Fruit fly (Drosophila melanogaster) whole organism, embryonic: ENCODE data around the gene CG8128.

Source experiments
- ATbp ChIP-seq: fragments of 200-800 bp; sonication (Bioruptor generic); optimal IDR thresholded peaks from 2 replicates; lab custom pipeline; 2017; ENCODE audit warnings: missing biosample characterization, mild to moderate bottlenecking, missing genetic modification characterization, missing genetic modification reagents
- CG10431 ChIP-seq: fragments of 200-800 bp; sonication (Bioruptor generic); optimal IDR thresholded peaks from 3 replicates; lab custom pipeline; 2018; ENCODE audit warnings: missing biosample characterization, mild to moderate bottlenecking, missing genetic modification characterization
- CG10979 ChIP-seq: fragments of 200-800 bp; sonication (Bioruptor generic); optimal IDR thresholded peaks from 2 replicates; lab custom pipeline; 2018; ENCODE audit warnings: missing biosample characterization, mild to moderate bottlenecking, missing genetic modification characterization, moderate library complexity
- CG11695 ChIP-seq: fragments of 200-800 bp; sonication (Bioruptor generic); IDR thresholded peaks from 3 replicates; pipeline ENCODE4 v1.3.6; 2022; ENCODE audit warnings: missing biosample characterization, missing genetic modification characterization
- CG14441 ChIP-seq: fragments of 200-800 bp; sonication (Bioruptor generic); IDR thresholded peaks from 2 replicates; pipeline ENCODE4 v1.3.6; 2022; ENCODE audit warnings: missing biosample characterization, missing genetic modification characterization
- CG15696 ChIP-seq: fragments of 200-800 bp; sonication (Bioruptor generic); optimal IDR thresholded peaks from 2 replicates; lab custom pipeline; 2019; ENCODE audit warnings: missing biosample characterization, mild to moderate bottlenecking, missing genetic modification characterization, moderate library complexity
- CG2678 ChIP-seq: fragments of 200-800 bp; sonication (Bioruptor generic); optimal IDR thresholded peaks from 3 replicates; lab custom pipeline; 2019; ENCODE audit warnings: missing biosample characterization, mild to moderate bottlenecking, missing genetic modification characterization, moderate library complexity
- CG30403 ChIP-seq: fragments of 200-800 bp; sonication (Bioruptor generic); optimal IDR thresholded peaks from 3 replicates; lab custom pipeline; 2016; ENCODE audit warnings: missing biosample characterization, missing genetic modification characterization
- CG4424 ChIP-seq: fragments of 200-800 bp; sonication (Bioruptor generic); optimal IDR thresholded peaks from 3 replicates; lab custom pipeline; 2016; ENCODE audit warnings: missing biosample characterization, missing genetic modification characterization
- CG6272 ChIP-seq: fragments of 200-800 bp; sonication (Bioruptor generic); IDR thresholded peaks from 2 replicates; pipeline ENCODE4 v1.3.6; 2022; ENCODE audit warnings: missing biosample characterization, missing genetic modification characterization
- CG6854 ChIP-seq: fragments of 200-800 bp; sonication (Bioruptor generic); optimal IDR thresholded peaks from 3 replicates; lab custom pipeline; 2017; ENCODE audit warnings: missing biosample characterization, mild to moderate bottlenecking, missing genetic modification characterization
- CG8281 ChIP-seq: fragments of 200-800 bp; sonication (Bioruptor generic); optimal IDR thresholded peaks from 2 replicates; lab custom pipeline; 2018; ENCODE audit warnings: missing biosample characterization, mild to moderate bottlenecking, missing genetic modification characterization, moderate library complexity
- CG9215 ChIP-seq: fragments of 200-800 bp; sonication (Bioruptor generic); IDR thresholded peaks from 2 replicates; pipeline ENCODE4 v1.3.6; 2022; ENCODE audit warnings: missing biosample characterization, missing genetic modification characterization
- CG9727 ChIP-seq: fragments of 200-800 bp; sonication (Bioruptor generic); optimal IDR thresholded peaks from 3 replicates; lab custom pipeline; 2017; ENCODE audit warnings: missing biosample characterization, mild to moderate bottlenecking, missing genetic modification characterization
- CG9932 ChIP-seq: fragments of 200-800 bp; sonication (Bioruptor generic); IDR thresholded peaks from 2 replicates; pipeline ENCODE4 v1.3.6; 2022; ENCODE audit warnings: missing biosample characterization, missing genetic modification characterization
- CrebB ChIP-seq: fragments of 200-800 bp; sonication (Bioruptor generic); optimal IDR thresholded peaks from 3 replicates; lab custom pipeline; 2018; ENCODE audit warnings: missing biosample characterization, mild to moderate bottlenecking, missing genetic modification characterization
- D19B ChIP-seq: fragments of 200-800 bp; sonication (Bioruptor generic); optimal IDR thresholded peaks from 2 replicates; lab custom pipeline; 2017; ENCODE audit warnings: missing biosample characterization, mild to moderate bottlenecking, missing genetic modification characterization
- HHEX ChIP-seq: fragments of 200-800 bp; sonication (Bioruptor generic); optimal IDR thresholded peaks from 3 replicates; lab custom pipeline; 2017; ENCODE audit warnings: missing biosample characterization, mild to moderate bottlenecking, missing genetic modification characterization, missing genetic modification reagents
- Hmr ChIP-seq: fragments of 200-800 bp; sonication (Bioruptor generic); optimal IDR thresholded peaks from 3 replicates; lab custom pipeline; 2017; ENCODE audit warnings: mild to moderate bottlenecking, missing biosample characterization, missing genetic modification reagents, missing genetic modification characterization
- Hmx ChIP-seq: fragments of 200-800 bp; sonication (Bioruptor generic); optimal IDR thresholded peaks from 2 replicates; lab custom pipeline; 2016; ENCODE audit warnings: missing biosample characterization, missing genetic modification characterization
- Hsf ChIP-seq: fragments of 200-800 bp; sonication (Bioruptor generic); optimal IDR thresholded peaks from 3 replicates; lab custom pipeline; 2016; ENCODE audit warnings: missing biosample characterization, missing genetic modification characterization
- Mes4 ChIP-seq: fragments of 200-800 bp; sonication (Bioruptor generic); optimal IDR thresholded peaks from 2 replicates; lab custom pipeline; 2016; ENCODE audit warnings: missing biosample characterization, missing genetic modification characterization
- NfI ChIP-seq: fragments of 200-800 bp; sonication (Bioruptor generic); optimal IDR thresholded peaks from 3 replicates; lab custom pipeline; 2018; ENCODE audit warnings: missing biosample characterization, mild to moderate bottlenecking, missing genetic modification characterization, moderate library complexity
- Optix ChIP-seq: fragments of 200-800 bp; sonication (Bioruptor generic); IDR thresholded peaks from 3 replicates; pipeline ENCODE4 v1.3.6; 2022; ENCODE audit warnings: missing biosample characterization, missing genetic modification characterization
- Six4 ChIP-seq: fragments of 200-800 bp; sonication (Bioruptor generic); optimal IDR thresholded peaks from 2 replicates; lab custom pipeline; 2016; ENCODE audit warnings: missing biosample characterization, missing genetic modification characterization
- Taf1 ChIP-seq: fragments of 200-800 bp; sonication (Bioruptor generic); IDR thresholded peaks from 2 replicates; pipeline ENCODE4 v1.3.6; 2022; ENCODE audit warnings: missing biosample characterization, missing genetic modification characterization
- Usf ChIP-seq: fragments of 200-800 bp; sonication (Bioruptor generic); optimal IDR thresholded peaks from 2 replicates; lab custom pipeline; 2017; ENCODE audit warnings: missing genotype, missing biosample characterization, missing genetic modification characterization
- Xrp1 ChIP-seq: fragments of 200-800 bp; sonication (Bioruptor generic); IDR thresholded peaks from 2 replicates; pipeline ENCODE4 v1.3.6; 2022; ENCODE audit warnings: missing biosample characterization, missing genetic modification characterization
- amos ChIP-seq: fragments of 200-800 bp; sonication (Bioruptor generic); IDR thresholded peaks from 2 replicates; pipeline ENCODE4 v1.3.6; 2022; ENCODE audit warnings: missing biosample characterization, missing genetic modification characterization; ENCODE audit not compliant: partially characterized antibody
- bab2 ChIP-seq: fragments of 200-800 bp; sonication (Bioruptor generic); optimal IDR thresholded peaks from 2 replicates; lab custom pipeline; 2016; ENCODE audit warnings: missing biosample characterization, missing genetic modification characterization
- bsh ChIP-seq, 2 experiments: fragments of 200-800 bp; sonication (Bioruptor generic); optimal IDR thresholded peaks; 2 replicates each; lab custom pipeline; 2017 to 2018; ENCODE audit warnings: mild to moderate bottlenecking in 2 of 2, missing biosample characterization in 2 of 2, missing genetic modification characterization in 2 of 2, moderate library complexity in 1 of 2
- cas ChIP-seq: fragments of 200-800 bp; sonication (Bioruptor generic); IDR thresholded peaks from 2 replicates; pipeline ENCODE4 v1.3.6; 2022; ENCODE audit warnings: missing biosample characterization, missing genetic modification characterization
- dmrt11E ChIP-seq: fragments of 200-800 bp; sonication (Bioruptor generic); optimal IDR thresholded peaks from 3 replicates; lab custom pipeline; 2018; ENCODE audit warnings: missing biosample characterization, mild to moderate bottlenecking, missing genetic modification characterization, moderate library complexity
- dmrt99B ChIP-seq: fragments of 200-800 bp; sonication (Bioruptor generic); optimal IDR thresholded peaks from 2 replicates; lab custom pipeline; 2018; ENCODE audit warnings: missing biosample characterization, mild to moderate bottlenecking, missing genetic modification characterization, moderate library complexity
- esg ChIP-seq: fragments of 200-800 bp; sonication (Bioruptor generic); conservative IDR thresholded peaks from 2 replicates; pipeline ENCODE4 v1.3.6; 2022; ENCODE audit warnings: missing biosample characterization, missing genetic modification characterization
- fru ChIP-seq: fragments of >200 bp; optimal IDR thresholded peaks from 2 replicates; lab custom pipeline; 2017
- gem ChIP-seq: fragments of 200-800 bp; sonication (Bioruptor generic); optimal IDR thresholded peaks from 2 replicates; lab custom pipeline; 2019; ENCODE audit warnings: missing biosample characterization, mild to moderate bottlenecking, missing genetic modification characterization, moderate library complexity
- ind ChIP-seq: fragments of 200-800 bp; sonication (Bioruptor generic); optimal IDR thresholded peaks from 3 replicates; lab custom pipeline; 2016; ENCODE audit warnings: missing biosample characterization, missing genetic modification characterization
- knrl ChIP-seq: fragments of 200-800 bp; sonication (Bioruptor generic); IDR thresholded peaks from 3 replicates; pipeline ENCODE4 v1.3.6; 2022; ENCODE audit warnings: missing biosample characterization, missing genetic modification characterization; ENCODE audit not compliant: partially characterized antibody
- pfk ChIP-seq: fragments of 200-800 bp; sonication (Bioruptor generic); optimal IDR thresholded peaks from 2 replicates; lab custom pipeline; 2018; ENCODE audit warnings: missing biosample characterization, mild to moderate bottlenecking, missing genetic modification characterization, moderate library complexity
- prd ChIP-seq, 3 experiments: fragments of >200 bp in 2 of 3; fragments of 200-800 bp in 1 of 3; sonication (Bioruptor generic) in 1 of 3; optimal IDR thresholded peaks in 2 of 3; IDR thresholded peaks in 1 of 3; 2 replicates in 2 of 3; 3 replicates in 1 of 3; pipeline versions ENCODE4 v1.3.6 to Lab custom; 2017 to 2022; ENCODE audit warnings: missing biosample characterization in 1 of 3, missing genetic modification characterization in 1 of 3
- pros ChIP-seq: fragments of 200-800 bp; sonication (Bioruptor generic); optimal IDR thresholded peaks from 3 replicates; lab custom pipeline; 2019; ENCODE audit warnings: missing biosample characterization, mild to moderate bottlenecking, missing genetic modification characterization, moderate library complexity
- row ChIP-seq: fragments of 200-800 bp; sonication (Bioruptor generic); IDR thresholded peaks from 3 replicates; pipeline ENCODE4 v1.3.6; 2022; ENCODE audit warnings: missing biosample characterization, missing genetic modification characterization
- sens ChIP-seq: fragments of 200-800 bp; sonication (Bioruptor generic); peaks from one replicate; lab custom pipeline; 2016; ENCODE audit warnings: missing biosample characterization, missing genetic modification characterization
- sr ChIP-seq: fragments of 200-800 bp; sonication (Bioruptor generic); IDR thresholded peaks from 3 replicates; pipeline ENCODE4 v1.3.6; 2022; ENCODE audit warnings: missing biosample characterization, missing genetic modification characterization
- stwl ChIP-seq: fragments of 200-800 bp; sonication (Bioruptor generic); optimal IDR thresholded peaks from 3 replicates; lab custom pipeline; 2018; ENCODE audit warnings: missing biosample characterization, mild to moderate bottlenecking, missing genetic modification characterization, moderate library complexity
- tgo ChIP-seq: fragments of 200-800 bp; sonication (Bioruptor generic); IDR thresholded peaks from 3 replicates; pipeline ENCODE4 v1.3.6; 2022; ENCODE audit warnings: missing biosample characterization, missing genetic modification characterization
- tna ChIP-seq: fragments of 200-800 bp; sonication (Bioruptor generic); IDR thresholded peaks from 2 replicates; pipeline ENCODE4 v1.3.6; 2022; ENCODE audit warnings: missing biosample characterization, missing genetic modification characterization; ENCODE audit not compliant: partially characterized antibody
- unc-4 ChIP-seq: fragments of 200-800 bp; sonication (Bioruptor generic); IDR thresholded peaks from 2 replicates; pipeline ENCODE4 v1.3.6; 2022; ENCODE audit warnings: missing biosample characterization, missing genetic modification characterization; ENCODE audit not compliant: partially characterized antibody
- yki ChIP-seq: fragments of >200 bp; optimal IDR thresholded peaks from 3 replicates; lab custom pipeline; 2018

CG8128 gene

DNA sequence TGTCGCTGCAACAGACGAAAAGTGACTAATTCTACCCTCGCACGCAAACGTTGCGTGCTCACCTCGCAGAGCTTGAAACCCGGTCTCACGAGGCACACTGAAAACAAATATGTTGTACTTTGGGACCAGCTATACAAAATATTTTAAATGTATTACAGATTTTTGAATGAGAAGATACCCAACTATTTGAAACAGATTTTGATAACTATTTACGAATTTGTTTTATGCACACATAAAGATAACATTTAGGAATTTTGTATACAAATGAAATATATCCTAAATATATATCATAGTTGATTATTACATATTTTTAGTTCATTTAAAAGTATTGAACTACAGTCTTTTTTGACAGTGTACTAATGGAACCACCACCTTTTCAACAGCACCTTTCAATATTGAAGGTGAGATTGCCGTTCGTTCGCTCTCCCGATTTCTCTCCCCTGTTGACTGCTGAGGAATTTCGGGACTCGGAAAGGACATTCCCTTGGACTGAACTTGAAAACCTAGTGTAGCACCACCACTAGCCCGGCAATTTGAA, 26.2 kb upstream of the CG8128 start, which contains the start of gene CG15646 (continued):
- TF ChIP-seq CG4424, result peak; percentile 78
- TF ChIP-seq Mes4, result no peak
- no peak for TF ChIP-seq Hmx (GFP tag; lab: Kevin White, UChicago)
- peak; percentile 11 for TF ChIP-seq CrebB (tag; lab: Kevin White, UChicago)
- peak; percentile 29 for TF ChIP-seq Hmr (GFP tag; lab: Kevin White, UChicago)
- no peak for TF ChIP-seq amos
- TF ChIP-seq CG11695, result peak; percentile 62; the same call in 1 of the 3 replicates
- TF ChIP-seq Optix (GFP tag; lab: Robert Waterston, UW), result no peak
- TF ChIP-seq CG9215 (GFP tag; lab: Robert Waterston, UW), result 0 out of 2 replicates have a peak, but pooled peaks have one; percentile 9
- peak; percentile 32 for TF ChIP-seq ind
- TF ChIP-seq pros, result peak; percentile 61
- TF ChIP-seq HHEX, result peak; percentile 33
- TF ChIP-seq CG30403 (GFP tag; lab: Kevin White, UChicago), result peak; percentile 70
- TF ChIP-seq dmrt99B (tag; lab: Kevin White, UChicago), result peak; percentile 78
- peak; percentile 54; the same call in 2 of the 3 replicates for TF ChIP-seq tgo (GFP tag; lab: Robert Waterston, UW)

DNA sequence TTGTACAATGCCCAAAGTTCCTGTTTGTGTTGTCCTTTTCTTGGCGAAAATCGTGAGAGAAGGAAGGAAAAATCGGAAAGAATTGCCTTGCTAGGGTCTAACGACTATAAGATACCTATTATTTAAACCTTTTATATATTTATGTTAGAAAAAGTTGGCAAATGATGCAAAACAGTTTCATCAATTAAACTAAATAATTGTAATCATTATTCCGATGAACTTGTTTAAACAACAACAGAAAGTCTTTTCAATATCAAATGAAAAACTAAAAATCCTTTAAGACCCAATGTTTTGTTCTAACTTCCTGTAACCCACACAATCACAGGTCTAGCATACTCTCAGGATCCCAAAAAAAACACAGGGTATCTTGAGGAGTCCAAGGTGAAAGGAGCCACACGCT, 23.0 kb upstream of the CG8128 start:
- TF ChIP-seq Six4 (GFP tag; lab: Kevin White, UChicago), result no peak
- TF ChIP-seq CG9932 (GFP tag; lab: Robert Waterston, UW), result no peak
- TF ChIP-seq unc-4 (GFP tag; lab: Robert Waterston, UW), result no peak
- no peak for TF ChIP-seq CG14441 (GFP tag; lab: Robert Waterston, UW)
- no peak for TF ChIP-seq tna
- TF ChIP-seq stwl (tag; lab: Kevin White, UChicago), result no peak
- TF ChIP-seq pfk (GFP tag; lab: Kevin White, UChicago), result no peak
- no peak for TF ChIP-seq CG30403 (GFP tag; lab: Kevin White, UChicago)
- no peak for TF ChIP-seq fru
- TF ChIP-seq knrl (GFP tag; lab: Robert Waterston, UW), result no peak
- TF ChIP-seq row (GFP tag; lab: Robert Waterston, UW), result 0 out of 3 replicates have a peak, but pooled peaks have one; percentile 13
- no peak for TF ChIP-seq bab2 (GFP tag; lab: Kevin White, UChicago)
- no peak for TF ChIP-seq ATbp (GFP tag; lab: Kevin White, UChicago)
- TF ChIP-seq Xrp1, result peak; percentile 23; the same call in 1 of the 2 replicates
- TF ChIP-seq yki, result no peak
- peak; percentile 10 for TF ChIP-seq CG10979
- TF ChIP-seq CG6272 (GFP tag; lab: Robert Waterston, UW), result no peak
- TF ChIP-seq Hsf (GFP tag; lab: Kevin White, UChicago), result no peak
- TF ChIP-seq CG9727 (GFP tag; lab: Kevin White, UChicago), result peak; percentile 8
- TF ChIP-seq CG2678, result no peak
- TF ChIP-seq dmrt11E, result peak; percentile 33
- TF ChIP-seq esg (GFP tag; lab: Robert Waterston, UW), result no peak
- peak; percentile 17 for TF ChIP-seq sens
- TF ChIP-seq D19B (GFP tag; lab: Kevin White, UChicago), result peak; percentile 16
- TF ChIP-seq CG10431 (GFP tag; lab: Kevin White, UChicago), result no peak
- TF ChIP-seq bsh (GFP tag; optimal IDR thresholded peaks at IDR 0.05; lab: Kevin White, UChicago), result no peak
- TF ChIP-seq gem (tag; lab: Kevin White, UChicago), result peak; percentile 0
- TF ChIP-seq prd (optimal IDR thresholded peaks at IDR 0.05; lab: Kevin White, UChicago), result no peak
- TF ChIP-seq prd (GFP tag; IDR thresholded peaks at IDR 0.05; lab: Robert Waterston, UW), result peak; percentile 48; the same call in 2 of the 3 replicates
- no peak for TF ChIP-seq CG6854 (GFP tag; lab: Kevin White, UChicago)
- no peak for TF ChIP-seq Usf
- no peak for TF ChIP-seq cas (GFP tag; lab: Robert Waterston, UW)
- no peak for TF ChIP-seq Taf1 (GFP tag; lab: Robert Waterston, UW)
- TF ChIP-seq CG15696, result peak; percentile 54
- TF ChIP-seq sr (GFP tag; lab: Robert Waterston, UW), result no peak
- TF ChIP-seq CG8281 (tag; lab: Kevin White, UChicago), result no peak
- no peak for TF ChIP-seq NfI (GFP tag; lab: Kevin White, UChicago)
